Worm (Caenorhabditis elegans): Measurements from ENCODE around the gene clec-148.

clec-148 gene

DNA sequence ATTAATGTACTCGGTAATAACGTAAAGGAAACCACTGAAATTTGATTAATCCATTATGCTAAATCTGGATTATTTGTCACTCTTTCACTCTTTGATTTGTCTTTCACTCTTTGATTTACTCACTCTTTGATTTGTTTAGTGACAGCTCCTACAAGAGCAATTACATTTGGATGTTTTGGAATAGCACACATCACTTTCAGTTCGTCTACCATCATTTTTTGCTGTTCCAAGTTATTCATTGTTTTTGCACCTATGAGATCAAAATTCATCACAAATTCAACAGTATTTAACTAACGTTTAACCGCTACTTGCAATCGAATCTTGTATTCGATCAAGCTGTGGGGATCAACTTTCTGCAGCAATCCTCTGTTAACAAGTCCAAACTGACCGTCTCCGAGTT is 26.5 kb downstream of the clec-148 start (continued):
- TF ChIP-seq ref-2 (tag; optimal IDR thresholded peaks at IDR 0.05) = no peak

DNA sequence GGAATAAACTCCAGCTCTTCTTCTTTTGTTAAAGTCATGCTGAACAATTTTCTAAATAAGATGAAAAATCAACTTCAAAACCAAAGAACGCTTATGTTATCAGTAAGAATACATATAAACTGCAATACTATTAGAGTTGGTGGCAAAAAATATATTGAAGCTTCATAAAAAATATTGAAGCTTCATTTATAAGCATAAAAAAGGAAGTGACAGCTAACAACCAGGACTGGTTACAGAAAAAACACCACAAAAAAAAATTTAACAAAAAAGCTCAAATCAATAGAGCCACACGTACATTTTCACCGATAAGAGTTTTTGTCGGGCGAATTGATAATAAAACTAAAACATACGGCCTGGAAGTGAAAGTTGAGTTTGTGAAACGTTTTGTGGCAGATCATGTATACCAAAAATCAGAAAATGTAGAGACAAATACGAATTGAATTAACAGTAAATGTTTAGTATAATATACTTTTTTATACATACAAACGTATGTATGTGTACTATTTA is 28.0 kb downstream of the clec-148 start, which contains the start of gene sqst-5:
Gene sqst-5, minus strand, starts transcription at position 51 of the 507 bp plus-strand sequence.
- TF ChIP-seq nfya-1 (tag; optimal IDR thresholded peaks at IDR 0.05) = no peak
- TF ChIP-seq pqm-1 (tag; optimal IDR thresholded peaks at IDR 0.05) = no peak
- TF ChIP-seq elt-4 (tag; optimal IDR thresholded peaks at IDR 0.05) = no peak
- no peak for TF ChIP-seq hlh-15 (tag; optimal IDR thresholded peaks at IDR 0.05)
- no peak for TF ChIP-seq gmeb-2 (tag; optimal IDR thresholded peaks at IDR 0.05)
- no peak for TF ChIP-seq C08G9.2 (tag; optimal IDR thresholded peaks at IDR 0.05)
- no peak for TF ChIP-seq ceh-31 (tag; optimal IDR thresholded peaks at IDR 0.05)
- no peak for TF ChIP-seq sox-2 (GFP tag; IDR thresholded peaks at IDR 0.05)
- TF ChIP-seq hlh-6 (tag; optimal IDR thresholded peaks at IDR 0.05) = no peak
- TF ChIP-seq rnt-1 (tag; optimal IDR thresholded peaks at IDR 0.05) = no peak
- TF ChIP-seq eyg-1 (tag; optimal IDR thresholded peaks at IDR 0.05) = no peak
- no peak for TF ChIP-seq odd-2 (tag; optimal IDR thresholded peaks at IDR 0.05)
- no peak for TF ChIP-seq unc-55 (GFP tag; optimal IDR thresholded peaks at IDR 0.05)
- no peak for TF ChIP-seq dve-1 (tag; optimal IDR thresholded peaks at IDR 0.05)
- no peak for TF ChIP-seq K09A11.1 (tag; optimal IDR thresholded peaks at IDR 0.05; ENCODE audit: insufficient read depth)

DNA sequence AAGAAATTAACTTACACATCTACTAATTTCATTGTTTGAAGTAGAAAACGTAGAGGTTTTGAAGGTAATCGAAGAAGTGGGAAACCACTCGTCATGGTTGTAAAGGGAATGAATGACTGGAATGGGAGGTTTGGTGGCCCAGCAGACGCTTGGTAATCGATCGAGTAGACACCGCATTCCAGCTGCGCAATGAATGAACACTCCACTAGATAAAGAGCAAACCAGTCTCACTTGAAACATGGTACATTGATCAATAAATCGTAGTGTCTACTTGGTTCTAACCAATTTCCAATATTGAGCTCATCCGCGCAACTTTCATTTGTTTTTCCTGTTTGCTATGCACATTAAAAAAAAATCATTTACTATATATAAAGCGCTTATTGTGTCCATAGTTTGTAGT is 29.3 kb downstream of the clec-148 start, which contains the start of gene fbxb-84:
Gene fbxb-84, minus strand, starts transcription at position 101 of the 400 bp plus-strand sequence.
- TF ChIP-seq ceh-22 (tag; optimal IDR thresholded peaks at IDR 0.05) = no peak

DNA sequence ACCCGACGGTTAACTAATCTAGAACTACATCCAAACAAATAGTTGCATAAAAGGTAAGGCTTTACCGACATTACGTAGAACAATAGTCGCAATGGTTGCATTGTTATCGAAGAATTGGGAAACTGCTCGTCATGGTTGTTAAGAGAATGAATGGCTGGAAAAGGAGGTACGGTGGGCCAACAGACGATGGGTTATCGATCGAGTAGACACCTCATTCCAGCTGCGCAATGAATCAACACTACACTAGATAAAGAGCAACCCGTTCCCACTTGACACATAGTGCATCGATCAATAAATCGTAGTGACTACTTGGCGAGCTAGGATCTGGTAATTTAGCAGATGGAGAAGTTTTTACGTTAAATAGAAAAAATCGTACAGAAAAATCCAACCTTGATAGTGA is 30.6 kb downstream of the clec-148 start, which contains the start of the genes T17A3.12 and fbxb-83:
Gene T17A3.12, minus strand, starts transcription at position 101 of the 400 bp plus-strand sequence.
Gene fbxb-83, minus strand, starts transcription at position 134 of the 400 bp plus-strand sequence.
- TF ChIP-seq ceh-2 (tag; optimal IDR thresholded peaks at IDR 0.05) = no peak
- TF ChIP-seq unc-42 (tag; optimal IDR thresholded peaks at IDR 0.05) = no peak
- TF ChIP-seq hlh-6 (tag; optimal IDR thresholded peaks at IDR 0.05) = no peak
- no peak for TF ChIP-seq T23F11.4 (GFP tag; optimal IDR thresholded peaks at IDR 0.05)
- no peak for TF ChIP-seq hlh-13 (GFP tag; optimal IDR thresholded peaks at IDR 0.05)
- TF ChIP-seq ref-2 (tag; optimal IDR thresholded peaks at IDR 0.05) = no peak
- no peak for TF ChIP-seq pat-9 (tag; optimal IDR thresholded peaks at IDR 0.05)
- no peak for TF ChIP-seq ceh-30 (tag; optimal IDR thresholded peaks at IDR 0.05)
- no peak for TF ChIP-seq fkh-6 (tag; optimal IDR thresholded peaks at IDR 0.05)
- no peak for TF ChIP-seq dve-1 (tag; optimal IDR thresholded peaks at IDR 0.05)
- no peak for TF ChIP-seq npax-4 (tag; optimal IDR thresholded peaks at IDR 0.05)
- TF ChIP-seq ceh-6 (GFP tag; optimal IDR thresholded peaks at IDR 0.05) = no peak
- TF ChIP-seq sdc-2 (tag; optimal IDR thresholded peaks at IDR 0.05) = no peak
- TF ChIP-seq tbx-2 (tag; optimal IDR thresholded peaks at IDR 0.05) = no peak
- no peak for TF ChIP-seq lim-6 (tag; optimal IDR thresholded peaks at IDR 0.05)
- TF ChIP-seq pqm-1 (tag; optimal IDR thresholded peaks at IDR 0.05) = no peak
- TF ChIP-seq Y22D7AL.16 (tag; optimal IDR thresholded peaks at IDR 0.05) = no peak
- TF ChIP-seq gmeb-2 (tag; optimal IDR thresholded peaks at IDR 0.05) = no peak
- no peak for TF ChIP-seq C38D4.7 (GFP tag; optimal IDR thresholded peaks at IDR 0.05)

DNA sequence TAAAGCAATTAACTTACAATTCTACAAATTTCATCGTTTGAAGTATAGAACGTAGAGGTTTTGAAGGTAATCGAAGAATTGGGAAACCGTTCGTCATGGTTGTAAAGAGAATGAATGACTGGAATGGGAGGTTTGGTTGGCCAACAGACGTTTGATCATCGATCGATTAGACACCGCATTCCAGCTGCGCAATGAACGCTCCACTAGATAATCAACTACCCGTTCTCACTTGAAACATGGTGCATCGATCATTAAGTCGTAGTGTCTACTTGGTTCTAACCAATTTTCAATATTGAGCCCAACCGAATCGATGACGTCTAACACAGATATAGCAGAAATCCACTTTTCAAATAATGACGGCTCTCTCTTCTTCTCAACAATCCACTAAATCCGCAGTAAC is 32.5 kb downstream of the clec-148 start, which contains the start of gene fbxb-82:
Gene fbxb-82, minus strand, starts transcription at position 101 of the 400 bp plus-strand sequence.
- TF ChIP-seq Y22D7AL.16 (tag; optimal IDR thresholded peaks at IDR 0.05) (no peak), ceh-45 (GFP tag; IDR thresholded peaks at IDR 0.05) (no peak)

DNA sequence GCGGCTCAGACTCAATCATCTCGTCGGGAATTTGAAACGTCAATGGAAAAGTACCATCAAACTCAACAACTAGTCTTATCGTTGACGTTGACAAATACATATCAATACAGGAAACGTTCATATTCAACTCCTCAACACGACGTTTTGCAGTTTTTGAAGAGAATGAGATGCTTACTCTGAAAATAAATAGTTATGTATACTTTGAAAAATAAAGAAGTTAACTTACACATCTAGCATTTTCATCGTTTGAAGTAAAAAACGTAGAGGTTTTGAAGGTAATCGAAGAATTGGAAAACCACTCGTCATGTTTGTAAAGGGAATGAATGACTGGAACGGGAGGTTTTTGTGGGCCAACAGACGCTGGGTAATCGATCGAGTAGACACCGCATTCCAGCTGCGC is 34.7 kb downstream of the clec-148 start, which contains the start of gene fbxb-81:
Gene fbxb-81, minus strand, starts transcription at position 314 of the 400 bp plus-strand sequence.
- TF ChIP-seq fax-1 (tag; optimal IDR thresholded peaks at IDR 0.05) (no peak), pat-9 (tag; optimal IDR thresholded peaks at IDR 0.05) (no peak), tbx-7 (tag; optimal IDR thresholded peaks at IDR 0.05) (no peak), elt-2 (tag; optimal IDR thresholded peaks at IDR 0.05) (no peak), pha-4 (tag; optimal IDR thresholded peaks at IDR 0.05) (no peak), ceh-14 (tag; optimal IDR thresholded peaks at IDR 0.05) (no peak), lin-11 (tag; optimal IDR thresholded peaks at IDR 0.05) (no peak), F13H6.1 (tag; optimal IDR thresholded peaks at IDR 0.05) (no peak), che-1 (tag; optimal IDR thresholded peaks at IDR 0.05) (no peak), hlh-30 (tag; optimal IDR thresholded peaks at IDR 0.05; ENCODE audit: insufficient read depth) (no peak), ets-4 (tag; optimal IDR thresholded peaks at IDR 0.05) (no peak), tbx-2 (tag; optimal IDR thresholded peaks at IDR 0.05) (no peak), ceh-45 (GFP tag; IDR thresholded peaks at IDR 0.05) (no peak), hlh-13 (GFP tag; optimal IDR thresholded peaks at IDR 0.05) (no peak), unc-86 (tag; optimal IDR thresholded peaks at IDR 0.05) (no peak), dve-1 (tag; optimal IDR thresholded peaks at IDR 0.05) (no peak)

Data from whole organism, late embryonic.